Worm (Caenorhabditis elegans) whole organism, L1 larva: Measurements from ENCODE around the gene K07H8.12.

Source experiments
- elt-2 ChIP-seq: sonication (generic microtip); optimal IDR thresholded peaks from 2 replicates; lab custom pipeline; 2016; ENCODE audit warnings: missing genetic modification characterization, mild to moderate bottlenecking, inconsistent platforms, missing compliant biosample characterization, missing genetic modification reagents
- elt-3 ChIP-seq, 6 experiments: fragments of 150-350 bp in 1 of 6; sonication (generic microtip); optimal IDR thresholded peaks; 2 replicates each; lab custom pipeline; 2017 to 2018; ENCODE audit warnings: missing biosample characterization in 6 of 6, missing genetic modification characterization in 6 of 6, inconsistent platforms in 1 of 6
- hlh-4 ChIP-seq: sonication (generic microtip); optimal IDR thresholded peaks from 2 replicates; lab custom pipeline; 2016; ENCODE audit warnings: mild to moderate bottlenecking, missing genetic modification characterization, missing compliant biosample characterization
- lin-39 ChIP-seq: fragments of 150-350 bp; optimal IDR thresholded peaks from 2 replicates; lab custom pipeline; 2014; ENCODE audit warnings: missing biosample characterization, missing genetic modification reagents, missing genetic modification characterization
- unc-86 ChIP-seq: sonication (generic microtip); optimal IDR thresholded peaks from 2 replicates; lab custom pipeline; 2016; ENCODE audit warnings: missing genetic modification characterization, missing compliant biosample characterization

- no peak for TF ChIP-seq unc-86
- no peak for TF ChIP-seq hlh-4
- no peak for TF ChIP-seq lin-39
- no peak for TF ChIP-seq elt-3 (tag; optimal IDR thresholded peaks at IDR 0.05; lab: Kevin White, UChicago)
- no peak for TF ChIP-seq elt-2 (tag; lab: Kevin White, UChicago)
Observed at ce11 chrIV:8294650-8295049, 18.1 kb upstream of the K07H8.12 start, which contains the start of gene tbce-1.
